Fruit fly (Drosophila melanogaster) whole organism, embryonic: ENCODE data around the gene Mettl2.
A peak's percentile ranks its signal among the peaks of the same experiment; 100 is the strongest.

Source experiments
- CG10267 ChIP-seq: fragments of 200-800 bp; sonication (Bioruptor generic); optimal IDR thresholded peaks from 2 replicates; lab custom pipeline; 2018; ENCODE audit warnings: missing biosample characterization, mild to moderate bottlenecking, missing genetic modification characterization, moderate library complexity
- CG11085 ChIP-seq: fragments of 200-800 bp; sonication (Bioruptor generic); IDR thresholded peaks from 2 replicates; pipeline ENCODE4 v1.3.6; 2022; ENCODE audit warnings: missing biosample characterization, missing genetic modification characterization
- CG11456 ChIP-seq: fragments of 200-800 bp; sonication (Bioruptor generic); IDR thresholded peaks from 3 replicates; pipeline ENCODE4 v1.3.6; 2022; ENCODE audit warnings: missing biosample characterization, missing genetic modification characterization
- CG11504 ChIP-seq: fragments of 200-800 bp; sonication (Bioruptor generic); optimal IDR thresholded peaks from 3 replicates; lab custom pipeline; 2019; ENCODE audit warnings: missing biosample characterization, mild to moderate bottlenecking, missing genetic modification characterization, moderate library complexity
- CG12744 ChIP-seq: fragments of 200-800 bp; sonication (Bioruptor generic); optimal IDR thresholded peaks from 2 replicates; lab custom pipeline; 2016; ENCODE audit warnings: missing biosample characterization, missing genetic modification characterization
- CG13424 ChIP-seq: fragments of 200-800 bp; sonication (Bioruptor generic); optimal IDR thresholded peaks from 2 replicates; lab custom pipeline; 2019; ENCODE audit warnings: missing biosample characterization, mild to moderate bottlenecking, missing genetic modification characterization, moderate library complexity
- CG15011 ChIP-seq: fragments of 200-800 bp; sonication (Bioruptor generic); optimal IDR thresholded peaks from 3 replicates; lab custom pipeline; 2018; ENCODE audit warnings: missing biosample characterization, mild to moderate bottlenecking, missing genetic modification characterization
- CG15514 ChIP-seq: fragments of 200-800 bp; sonication (Bioruptor generic); optimal IDR thresholded peaks from 3 replicates; lab custom pipeline; 2017; ENCODE audit warnings: missing biosample characterization, missing genetic modification characterization, mild to moderate bottlenecking, moderate library complexity, missing genetic modification reagents
- CG15601 ChIP-seq: fragments of 200-800 bp; sonication (Bioruptor generic); optimal IDR thresholded peaks from 3 replicates; lab custom pipeline; 2019; ENCODE audit warnings: missing biosample characterization, mild to moderate bottlenecking, missing genetic modification characterization, moderate library complexity
- CG17328 ChIP-seq: fragments of 200-800 bp; sonication (Bioruptor generic); IDR thresholded peaks from 2 replicates; pipeline ENCODE4 v1.3.6; 2022; ENCODE audit warnings: missing biosample characterization, missing genetic modification characterization
- CG18011 ChIP-seq: fragments of 200-800 bp; sonication (Bioruptor generic); optimal IDR thresholded peaks from 2 replicates; lab custom pipeline; 2017; ENCODE audit warnings: missing biosample characterization, missing genetic modification characterization, mild to moderate bottlenecking, moderate library complexity, missing genotype
- CG2712 ChIP-seq: fragments of 200-800 bp; optimal IDR thresholded peaks from 3 replicates; lab custom pipeline; 2019; ENCODE audit warnings: missing biosample characterization, mild to moderate bottlenecking, missing genetic modification characterization, moderate library complexity
- CG31441 ChIP-seq: fragments of 200-800 bp; sonication (Bioruptor generic); IDR thresholded peaks from 2 replicates; pipeline ENCODE4 v1.3.6; 2022; ENCODE audit warnings: missing biosample characterization, missing genetic modification characterization
- CG34422 ChIP-seq: fragments of 200-800 bp; sonication (Bioruptor generic); IDR thresholded peaks from 3 replicates; pipeline ENCODE4 v1.3.6; 2022; ENCODE audit warnings: missing biosample characterization, missing genetic modification characterization
- CG3726 ChIP-seq: fragments of 200-800 bp; sonication (Bioruptor generic); IDR thresholded peaks from 3 replicates; pipeline ENCODE4, ENCODE4 v1.3.6; 2022; ENCODE audit warnings: missing biosample characterization, missing genetic modification characterization
- CG7357 ChIP-seq: fragments of 200-800 bp; sonication (Bioruptor generic); IDR thresholded peaks from 3 replicates; pipeline ENCODE4 v1.3.6; 2022; ENCODE audit warnings: missing biosample characterization, missing genetic modification characterization
- CG7372 ChIP-seq: fragments of 200-800 bp; sonication (Bioruptor generic); IDR thresholded peaks from 2 replicates; pipeline ENCODE4 v1.3.6; 2022; ENCODE audit warnings: missing biosample characterization, missing genetic modification characterization
- CG7556 ChIP-seq: fragments of 200-800 bp; sonication (Bioruptor generic); optimal IDR thresholded peaks from 2 replicates; lab custom pipeline; 2017; ENCODE audit warnings: missing biosample characterization, mild to moderate bottlenecking, missing genetic modification characterization
- CG7786 ChIP-seq: fragments of 200-800 bp; sonication (Bioruptor generic); optimal IDR thresholded peaks from 2 replicates; lab custom pipeline; 2016; ENCODE audit warnings: missing biosample characterization, missing genetic modification characterization
- CG7963 ChIP-seq: fragments of 200-800 bp; sonication (Bioruptor generic); IDR thresholded peaks from 3 replicates; pipeline ENCODE4 v1.3.6; 2022; ENCODE audit warnings: missing biosample characterization, missing genetic modification characterization; ENCODE audit not compliant: partially characterized antibody
- CG8281 ChIP-seq: fragments of 200-800 bp; sonication (Bioruptor generic); optimal IDR thresholded peaks from 2 replicates; lab custom pipeline; 2018; ENCODE audit warnings: missing biosample characterization, mild to moderate bottlenecking, missing genetic modification characterization, moderate library complexity
- CG9215 ChIP-seq: fragments of 200-800 bp; sonication (Bioruptor generic); IDR thresholded peaks from 2 replicates; pipeline ENCODE4 v1.3.6; 2022; ENCODE audit warnings: missing biosample characterization, missing genetic modification characterization
- CG9797 ChIP-seq: fragments of 200-800 bp; sonication (Bioruptor generic); optimal IDR thresholded peaks from 3 replicates; lab custom pipeline; 2018; ENCODE audit warnings: missing biosample characterization, mild to moderate bottlenecking, missing genetic modification characterization
- CHES-1-like ChIP-seq: fragments of 200-800 bp; sonication (Bioruptor generic); optimal IDR thresholded peaks from 2 replicates; lab custom pipeline; 2016; ENCODE audit warnings: missing biosample characterization, missing genetic modification characterization
- Camta ChIP-seq: fragments of 200-800 bp; sonication (Bioruptor generic); optimal IDR thresholded peaks from 2 replicates; lab custom pipeline; 2016; ENCODE audit warnings: missing biosample characterization, missing genetic modification characterization
- Ets97D ChIP-seq: fragments of 200-800 bp; sonication (Bioruptor generic); optimal IDR thresholded peaks from 3 replicates; lab custom pipeline; 2016; ENCODE audit warnings: missing biosample characterization, missing genetic modification characterization
- Gug ChIP-seq: fragments of 200-800 bp; sonication (Bioruptor generic); IDR thresholded peaks from 4 replicates; pipeline ENCODE4 v1.3.6; 2022; ENCODE audit warnings: missing biosample characterization, missing genetic modification characterization
- Hmr ChIP-seq: fragments of 200-800 bp; sonication (Bioruptor generic); optimal IDR thresholded peaks from 3 replicates; lab custom pipeline; 2017; ENCODE audit warnings: mild to moderate bottlenecking, missing biosample characterization, missing genetic modification reagents, missing genetic modification characterization
- Hr51 ChIP-seq, 2 experiments: fragments of 200-800 bp; sonication (Bioruptor generic); optimal IDR thresholded peaks; 2 replicates in 1 of 2; 3 replicates in 1 of 2; lab custom pipeline; 2016 to 2018; ENCODE audit warnings: missing biosample characterization in 2 of 2, missing genetic modification characterization in 2 of 2, mild to moderate bottlenecking in 1 of 2, moderate library complexity in 1 of 2
- MBD-R2 ChIP-seq: fragments of 200-800 bp; sonication (Bioruptor generic); IDR thresholded peaks from 2 replicates; pipeline ENCODE4 v1.3.6; 2022; ENCODE audit warnings: missing biosample characterization, missing genetic modification characterization
- Oli ChIP-seq: fragments of 200-800 bp; sonication (Bioruptor generic); optimal IDR thresholded peaks from 2 replicates; lab custom pipeline; 2018; ENCODE audit warnings: missing biosample characterization, mild to moderate bottlenecking, missing genetic modification characterization, moderate library complexity
- Scr ChIP-seq: fragments of 200-800 bp; sonication (Bioruptor generic); IDR thresholded peaks from 2 replicates; pipeline ENCODE4 v1.3.6; 2022; ENCODE audit warnings: missing biosample characterization, missing genetic modification characterization; ENCODE audit not compliant: partially characterized antibody
- Xrp1 ChIP-seq: fragments of 200-800 bp; sonication (Bioruptor generic); IDR thresholded peaks from 2 replicates; pipeline ENCODE4 v1.3.6; 2022; ENCODE audit warnings: missing biosample characterization, missing genetic modification characterization
- bab2 ChIP-seq: fragments of 200-800 bp; sonication (Bioruptor generic); optimal IDR thresholded peaks from 2 replicates; lab custom pipeline; 2016; ENCODE audit warnings: missing biosample characterization, missing genetic modification characterization
- caup ChIP-seq: fragments of 200-800 bp; sonication (Bioruptor generic); optimal IDR thresholded peaks from 3 replicates; lab custom pipeline; 2017; ENCODE audit warnings: missing biosample characterization, mild to moderate bottlenecking, missing genetic modification characterization, moderate library complexity; ENCODE audit not compliant: severe bottlenecking
- da ChIP-seq: fragments of 200-800 bp; sonication (Bioruptor generic); optimal IDR thresholded peaks from 2 replicates; lab custom pipeline; 2016; ENCODE audit warnings: missing biosample characterization, missing genetic modification characterization
- fd102C ChIP-seq: fragments of 200-800 bp; sonication (Bioruptor generic); optimal IDR thresholded peaks from 2 replicates; lab custom pipeline; 2018; ENCODE audit warnings: missing biosample characterization, mild to moderate bottlenecking, missing genetic modification characterization, moderate library complexity
- hkb ChIP-seq, 2 experiments: fragments of 200-800 bp in 1 of 2; fragments of >200 bp in 1 of 2; sonication (Bioruptor generic) in 1 of 2; IDR thresholded peaks in 1 of 2; optimal IDR thresholded peaks in 1 of 2; 2 replicates each; pipeline versions ENCODE4 v1.3.6 to Lab custom; 2017 to 2022; ENCODE audit warnings: missing biosample characterization in 1 of 2, missing genetic modification characterization in 1 of 2
- ind ChIP-seq: fragments of 200-800 bp; sonication (Bioruptor generic); optimal IDR thresholded peaks from 3 replicates; lab custom pipeline; 2016; ENCODE audit warnings: missing biosample characterization, missing genetic modification characterization
- mld ChIP-seq: fragments of 200-800 bp; sonication (Bioruptor generic); IDR thresholded peaks from 3 replicates; pipeline ENCODE4 v1.3.6; 2022; ENCODE audit warnings: missing biosample characterization, missing genetic modification characterization; ENCODE audit not compliant: partially characterized antibody
- nom ChIP-seq: fragments of 200-800 bp; sonication (Bioruptor generic); optimal IDR thresholded peaks from 2 replicates; lab custom pipeline; 2017; ENCODE audit warnings: missing biosample characterization, missing genetic modification characterization, mild to moderate bottlenecking, moderate library complexity, missing genetic modification reagents
- otp ChIP-seq: fragments of 200-800 bp; sonication (Bioruptor generic); IDR thresholded peaks from 3 replicates; pipeline ENCODE4, ENCODE4 v1.3.6; 2022; ENCODE audit warnings: missing biosample characterization, missing genetic modification characterization
- pb ChIP-seq: fragments of 200-800 bp; sonication (Bioruptor generic); optimal IDR thresholded peaks from 3 replicates; lab custom pipeline; 2016; ENCODE audit warnings: missing biosample characterization, missing genetic modification characterization
- pum ChIP-seq: fragments of 200-800 bp; sonication (Bioruptor generic); optimal IDR thresholded peaks from 2 replicates; lab custom pipeline; 2016; ENCODE audit warnings: missing biosample characterization, missing genetic modification characterization
- row ChIP-seq: fragments of 200-800 bp; sonication (Bioruptor generic); IDR thresholded peaks from 3 replicates; pipeline ENCODE4 v1.3.6; 2022; ENCODE audit warnings: missing biosample characterization, missing genetic modification characterization
- salm ChIP-seq: fragments of 200-800 bp; sonication (Bioruptor generic); optimal IDR thresholded peaks from 2 replicates; lab custom pipeline; 2018; ENCODE audit warnings: missing biosample characterization, mild to moderate bottlenecking, missing genetic modification characterization
- sc ChIP-seq, 3 experiments: fragments of >200 bp in 2 of 3; fragments of 200-800 bp in 1 of 3; sonication (Bioruptor generic) in 1 of 3; optimal IDR thresholded peaks; 2 replicates in 2 of 3; 3 replicates in 1 of 3; lab custom pipeline; 2017; ENCODE audit warnings: mild to moderate bottlenecking in 1 of 3, missing biosample characterization in 1 of 3, missing genetic modification characterization in 1 of 3, missing genetic modification reagents in 1 of 3
- wdn ChIP-seq: fragments of 200-800 bp; sonication (Bioruptor generic); IDR thresholded peaks from 2 replicates; pipeline ENCODE4 v1.3.6; 2022; ENCODE audit warnings: missing biosample characterization, missing genetic modification characterization
- zen ChIP-seq: fragments of 200-800 bp; sonication (Bioruptor generic); optimal IDR thresholded peaks from 3 replicates; lab custom pipeline; 2018; ENCODE audit warnings: missing biosample characterization, mild to moderate bottlenecking, missing genetic modification characterization, moderate library complexity

Gene Mettl2

dm6 chr3L:1609611-1610010, 29.4 kb downstream of the Mettl2 start (continued):
- TF ChIP-seq Xrp1 (GFP tag; lab: Robert Waterston, UW) (no peak), CG18011 (GFP tag; lab: Kevin White, UChicago) (no peak), CG15011 (no peak), Gug (peak; percentile 57; the same call in 2 of the 4 replicates), Oli (tag; lab: Kevin White, UChicago) (peak; percentile 41), Hmr (peak; percentile 57), CG34422 (GFP tag; lab: Robert Waterston, UW) (0 out of 3 replicates have a peak, but pooled peaks have one; percentile 31), CG13424 (peak; percentile 5), pb (GFP tag; lab: Kevin White, UChicago) (no peak), bab2 (GFP tag; lab: Kevin White, UChicago) (peak; percentile 25), pum (GFP tag; lab: Kevin White, UChicago) (no peak), ind (GFP tag; lab: Kevin White, UChicago) (peak; percentile 48), da (GFP tag; lab: Kevin White, UChicago) (no peak), Camta (no peak), CG7357 (GFP tag; lab: Robert Waterston, UW) (0 out of 3 replicates have a peak, but pooled peaks have one; percentile 30), salm (no peak), CG2712 (tag; lab: Kevin White, UChicago) (peak; percentile 39), CG17328 (0 out of 2 replicates have a peak, but pooled peaks have one; percentile 20), CG7372 (GFP tag; lab: Robert Waterston, UW) (peak; percentile 48; the same call in 1 of the 2 replicates), CG11456 (GFP tag; lab: Robert Waterston, UW) (peak; percentile 38; the same call in 1 of the 3 replicates), caup (GFP tag; lab: Kevin White, UChicago) (peak; percentile 36), CG7556 (peak; percentile 24), CG11085 (GFP tag; lab: Robert Waterston, UW) (0 out of 2 replicates have a peak, but pooled peaks have one; percentile 38), CG7786 (GFP tag; lab: Kevin White, UChicago) (peak; percentile 29), nom (GFP tag; lab: Kevin White, UChicago) (no peak), Hr51 (GFP tag; optimal IDR thresholded peaks at IDR 0.05; lab: Kevin White, UChicago) (peak in 1 of 2 experiments; percentile 39), CG7963 (GFP tag; lab: Robert Waterston, UW) (no peak), otp (no peak), CG12744 (GFP tag; lab: Kevin White, UChicago) (peak; percentile 23), CG9215 (GFP tag; lab: Robert Waterston, UW) (peak; percentile 59; the same call in 1 of the 2 replicates), CG11504 (tag; lab: Kevin White, UChicago) (peak; percentile 55), row (peak; percentile 54), wdn (GFP tag; lab: Robert Waterston, UW) (0 out of 2 replicates have a peak, but pooled peaks have one; percentile 36), CG8281 (tag; lab: Kevin White, UChicago) (no peak)
- TF ChIP-seq, all 482 proteins: peak for 125

DNA sequence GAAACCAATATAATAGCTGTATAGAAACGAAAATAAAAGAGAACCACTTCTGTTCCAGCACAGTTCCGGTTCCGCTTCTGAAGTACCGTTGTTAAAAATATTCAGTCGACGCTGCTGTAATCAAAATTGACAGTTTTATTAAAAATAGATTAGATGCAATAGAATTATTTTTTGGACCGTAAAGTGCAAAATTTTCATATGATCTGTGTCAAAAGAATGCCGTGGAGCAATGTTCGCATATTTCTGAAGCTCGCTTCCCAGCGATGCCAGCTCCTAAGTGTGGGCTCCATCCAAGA, 36.3 kb downstream of the Mettl2 start, which contains the start of the genes CG18170 and CG33791:
Gene CG18170 (plus strand): TSS at position 122 of the 296 bp plus-strand sequence.
Gene CG33791 (plus strand): TSS at position 122 of the 296 bp plus-strand sequence.
- TF ChIP-seq CG31441 (GFP tag; lab: Robert Waterston, UW) (0 out of 2 replicates have a peak, but pooled peaks have one; percentile 9), Scr (0 out of 2 replicates have a peak, but pooled peaks have one; percentile 3), row (0 out of 3 replicates have a peak, but pooled peaks have one; percentile 0), zen (no peak), hkb (optimal IDR thresholded peaks at IDR 0.05; lab: Kevin White, UChicago) (peak; percentile 8), hkb (GFP tag; IDR thresholded peaks at IDR 0.05; lab: Robert Waterston, UW) (no peak), CG9797 (GFP tag; lab: Kevin White, UChicago) (peak; percentile 39), CHES-1-like (GFP tag; lab: Kevin White, UChicago) (no peak), CG3726 (no peak), CG15514 (GFP tag; lab: Kevin White, UChicago) (peak; percentile 98), sc (optimal IDR thresholded peaks at IDR 0.05; lab: Kevin White, UChicago) (no peak), sc (GFP tag; optimal IDR thresholded peaks at IDR 0.05; lab: Kevin White, UChicago) (peak; percentile 1), CG15601 (peak; percentile 17), Ets97D (GFP tag; lab: Kevin White, UChicago) (peak; percentile 52), fd102C (no peak), CG10267 (tag; lab: Kevin White, UChicago) (peak; percentile 54), MBD-R2 (GFP tag; lab: Robert Waterston, UW) (0 out of 2 replicates have a peak, but pooled peaks have one; percentile 1), mld (GFP tag; lab: Robert Waterston, UW) (no peak)
